Fruit fly (Drosophila melanogaster) whole organism, wandering third instar larva: ENCODE measurements around the gene Rdh.

Experiments used
- Sp1 ChIP-seq: fragments of 200-800 bp; sonication (Bioruptor generic); optimal IDR thresholded peaks from 3 replicates; lab custom pipeline; 2019; ENCODE audit warnings: missing biosample characterization, mild to moderate bottlenecking, missing genetic modification characterization, moderate library complexity
- br ChIP-seq: fragments of 200-800 bp; sonication (Bioruptor generic); optimal IDR thresholded peaks from 2 replicates; lab custom pipeline; 2016; ENCODE audit warnings: missing biosample characterization, missing genetic modification characterization
- dmrt93B ChIP-seq: fragments of 200-800 bp; sonication (Bioruptor generic); optimal IDR thresholded peaks from 2 replicates; lab custom pipeline; 2018; ENCODE audit warnings: missing biosample characterization, mild to moderate bottlenecking, missing genetic modification characterization
- pan ChIP-seq: fragments of >200 bp; optimal IDR thresholded peaks from 2 replicates; lab custom pipeline; 2017

DNA sequence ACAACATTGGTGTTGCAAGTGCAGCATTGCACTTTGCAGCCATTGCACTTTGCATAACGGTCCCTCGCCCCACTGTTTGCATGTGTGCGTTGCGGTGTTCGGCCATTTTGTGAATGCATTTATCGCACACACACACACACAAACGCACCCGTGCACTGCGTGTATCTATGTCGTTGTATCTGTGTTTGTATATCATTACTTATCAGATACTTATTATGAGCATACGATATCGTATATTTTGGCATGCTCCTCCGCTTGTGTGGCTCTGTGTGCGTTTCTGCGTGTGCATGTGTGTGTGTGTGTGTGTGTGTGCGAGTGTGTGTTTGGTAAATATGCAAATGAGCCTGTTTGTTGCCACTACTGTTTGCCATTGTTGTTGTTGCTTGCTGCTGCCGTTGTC, 51.6 kb downstream of the Rdh start:
- TF ChIP-seq Sp1: no peak
- no peak for TF ChIP-seq br
- TF ChIP-seq pan (lab: Kevin White, UChicago): no peak
- TF ChIP-seq dmrt93B (GFP tag; lab: Kevin White, UChicago): no peak
